Fruit fly (Drosophila melanogaster) whole organism, prepupa: ENCODE measurements around the gene CG44198.

Source experiments
- CG10631 ChIP-seq: fragments of 200-800 bp; sonication (Bioruptor generic); optimal IDR thresholded peaks from 2 replicates; lab custom pipeline; 2016; ENCODE audit warnings: missing biosample characterization, missing genetic modification characterization
- CG10669 ChIP-seq: fragments of 200-800 bp; sonication (Bioruptor generic); optimal IDR thresholded peaks from 3 replicates; lab custom pipeline; 2018; ENCODE audit warnings: missing biosample characterization, mild to moderate bottlenecking, missing genetic modification characterization, moderate library complexity
- CG11762 ChIP-seq: fragments of 200-800 bp; sonication (Bioruptor generic); optimal IDR thresholded peaks from 3 replicates; lab custom pipeline; 2016; ENCODE audit warnings: missing biosample characterization, missing genetic modification characterization; ENCODE audit not compliant: insufficient read depth
- CG15336 ChIP-seq: fragments of 200-800 bp; sonication (Bioruptor generic); IDR thresholded peaks from 2 replicates; pipeline ENCODE4 v1.3.6; 2022; ENCODE audit warnings: missing biosample characterization, missing genetic modification characterization
- CG1621 ChIP-seq: fragments of 200-800 bp; sonication (Bioruptor generic); optimal IDR thresholded peaks from 3 replicates; lab custom pipeline; 2018; ENCODE audit warnings: missing biosample characterization, mild to moderate bottlenecking, missing genetic modification characterization
- CG16779 ChIP-seq: fragments of 200-800 bp; sonication (Bioruptor generic); optimal IDR thresholded peaks from 3 replicates; lab custom pipeline; 2017; ENCODE audit warnings: missing biosample characterization, mild to moderate bottlenecking, missing genetic modification characterization
- CG3032 ChIP-seq: fragments of 200-800 bp; optimal IDR thresholded peaks from 2 replicates; lab custom pipeline; 2019; ENCODE audit warnings: missing biosample characterization, mild to moderate bottlenecking, missing genetic modification characterization, moderate library complexity
- CG31627 ChIP-seq: fragments of 200-800 bp; sonication (Bioruptor generic); optimal IDR thresholded peaks from 3 replicates; lab custom pipeline; 2016; ENCODE audit warnings: missing biosample characterization, missing genetic modification characterization
- CG32006 ChIP-seq: fragments of 200-800 bp; sonication (Bioruptor generic); optimal IDR thresholded peaks from 3 replicates; lab custom pipeline; 2017; ENCODE audit warnings: missing biosample characterization, mild to moderate bottlenecking, missing genetic modification characterization
- CG34406 ChIP-seq: fragments of 200-800 bp; sonication (Bioruptor generic); optimal IDR thresholded peaks from 3 replicates; lab custom pipeline; 2016; ENCODE audit warnings: missing biosample characterization, missing genetic modification characterization
- CG3919 ChIP-seq: fragments of 200-800 bp; sonication (Bioruptor generic); optimal IDR thresholded peaks from 3 replicates; lab custom pipeline; 2016; ENCODE audit warnings: missing biosample characterization, missing genetic modification characterization
- CG4318 ChIP-seq: fragments of 200-800 bp; sonication (Bioruptor generic); optimal IDR thresholded peaks from 3 replicates; lab custom pipeline; 2017; ENCODE audit warnings: missing biosample characterization, mild to moderate bottlenecking, missing genetic modification characterization
- CG6163 ChIP-seq: fragments of 200-800 bp; sonication (Bioruptor generic); IDR thresholded peaks from 3 replicates; pipeline ENCODE4 v1.3.6; 2022; ENCODE audit warnings: missing biosample characterization, missing genetic modification characterization
- CG6792 ChIP-seq: fragments of 200-800 bp; sonication (Bioruptor generic); optimal IDR thresholded peaks from 3 replicates; lab custom pipeline; 2016; ENCODE audit warnings: missing biosample characterization, missing genetic modification characterization
- CG6808 ChIP-seq: fragments of 200-800 bp; sonication (Bioruptor generic); optimal IDR thresholded peaks from 3 replicates; lab custom pipeline; 2017; ENCODE audit warnings: missing biosample characterization, missing genetic modification characterization, mild to moderate bottlenecking, moderate library complexity, missing genetic modification reagents
- CG7368 ChIP-seq: fragments of 200-800 bp; sonication (Bioruptor generic); optimal IDR thresholded peaks from 3 replicates; lab custom pipeline; 2016; ENCODE audit warnings: missing biosample characterization, missing genetic modification characterization
- CG8119 ChIP-seq: fragments of 200-800 bp; sonication (Bioruptor generic); IDR thresholded peaks from 3 replicates; pipeline ENCODE4 v1.3.6; 2022; ENCODE audit warnings: missing biosample characterization, missing genetic modification characterization
- CG8319 ChIP-seq: fragments of 200-800 bp; sonication (Bioruptor generic); optimal IDR thresholded peaks from 3 replicates; lab custom pipeline; 2016; ENCODE audit warnings: missing biosample characterization, missing genetic modification characterization
- CG8632 ChIP-seq: fragments of 200-800 bp; sonication (Bioruptor generic); optimal IDR thresholded peaks from 3 replicates; lab custom pipeline; 2016; ENCODE audit warnings: missing biosample characterization, missing genetic modification characterization
- Eip75B ChIP-seq: fragments of 200-800 bp; sonication (Bioruptor generic); optimal IDR thresholded peaks from 3 replicates; lab custom pipeline; 2016; ENCODE audit warnings: missing biosample characterization, missing genetic modification characterization
- Eip78C ChIP-seq: fragments of 200-800 bp; sonication (Bioruptor generic); peaks from one replicate; lab custom pipeline; 2016; ENCODE audit warnings: missing biosample characterization, missing genetic modification characterization
- Eip93F ChIP-seq: fragments of 200-800 bp; sonication (Bioruptor generic); optimal IDR thresholded peaks from 2 replicates; lab custom pipeline; 2016; ENCODE audit warnings: missing biosample characterization, mild to moderate bottlenecking, missing genetic modification characterization
- Ets21C ChIP-seq: fragments of 200-800 bp; sonication (Bioruptor generic); optimal IDR thresholded peaks from 3 replicates; lab custom pipeline; 2016; ENCODE audit warnings: missing biosample characterization, missing genetic modification characterization
- Hr39 ChIP-seq: fragments of 200-800 bp; sonication (Bioruptor generic); optimal IDR thresholded peaks from 2 replicates; lab custom pipeline; 2016; ENCODE audit warnings: missing biosample characterization, missing genetic modification characterization
- Hr4 ChIP-seq: fragments of 200-800 bp; sonication (Bioruptor generic); optimal IDR thresholded peaks from 3 replicates; lab custom pipeline; 2016; ENCODE audit warnings: missing biosample characterization, missing genetic modification characterization
- Met ChIP-seq: fragments of 200-800 bp; sonication (Bioruptor generic); optimal IDR thresholded peaks from 3 replicates; lab custom pipeline; 2016; ENCODE audit warnings: missing biosample characterization, missing genetic modification characterization
- OdsH ChIP-seq: fragments of 200-800 bp; sonication (Bioruptor generic); optimal IDR thresholded peaks from 3 replicates; lab custom pipeline; 2016; ENCODE audit warnings: missing biosample characterization, missing genetic modification characterization
- Smox ChIP-seq: fragments of 200-800 bp; sonication (Bioruptor generic); optimal IDR thresholded peaks from 3 replicates; lab custom pipeline; 2016; ENCODE audit warnings: missing biosample characterization, missing genetic modification characterization
- Sox102F ChIP-seq: fragments of 200-800 bp; sonication (Bioruptor generic); optimal IDR thresholded peaks from 2 replicates; lab custom pipeline; 2016; ENCODE audit warnings: missing biosample characterization, mild to moderate bottlenecking, missing genetic modification characterization
- Sox14 ChIP-seq: fragments of 200-800 bp; sonication (Bioruptor generic); optimal IDR thresholded peaks from 3 replicates; lab custom pipeline; 2016; ENCODE audit warnings: missing biosample characterization, missing genetic modification characterization
- Sox15 ChIP-seq: fragments of 200-800 bp; sonication (Bioruptor generic); optimal IDR thresholded peaks from 3 replicates; lab custom pipeline; 2016; ENCODE audit warnings: missing biosample characterization, missing genetic modification characterization
- achi ChIP-seq: fragments of 200-800 bp; sonication (Bioruptor generic); optimal IDR thresholded peaks from 3 replicates; lab custom pipeline; 2016; ENCODE audit warnings: missing biosample characterization, missing genetic modification characterization
- acj6 ChIP-seq: fragments of 200-800 bp; sonication (Bioruptor generic); optimal IDR thresholded peaks from 3 replicates; lab custom pipeline; 2016; ENCODE audit warnings: missing biosample characterization, missing genetic modification characterization
- cyc ChIP-seq: fragments of 200-800 bp; sonication (Bioruptor generic); optimal IDR thresholded peaks from 3 replicates; lab custom pipeline; 2016; ENCODE audit warnings: missing biosample characterization, missing genetic modification characterization
- dac ChIP-seq: fragments of 200-800 bp; sonication (Bioruptor generic); optimal IDR thresholded peaks from 2 replicates; lab custom pipeline; 2017; ENCODE audit warnings: missing biosample characterization, mild to moderate bottlenecking, missing genetic modification characterization
- eg ChIP-seq: fragments of 200-800 bp; sonication (Bioruptor generic); IDR thresholded peaks from 3 replicates; pipeline ENCODE4 v1.3.6; 2022; ENCODE audit warnings: missing biosample characterization, missing genetic modification characterization
- esn ChIP-seq: fragments of 200-800 bp; sonication (Bioruptor generic); optimal IDR thresholded peaks from 2 replicates; lab custom pipeline; 2016; ENCODE audit warnings: missing biosample characterization, mild to moderate bottlenecking, missing genetic modification characterization, moderate library complexity
- fd59A ChIP-seq: fragments of 200-800 bp; sonication (Bioruptor generic); optimal IDR thresholded peaks from 2 replicates; lab custom pipeline; 2017; ENCODE audit warnings: missing biosample characterization, mild to moderate bottlenecking, missing genetic modification characterization, missing genetic modification reagents
- fd85E ChIP-seq: fragments of 200-800 bp; sonication (Bioruptor generic); optimal IDR thresholded peaks from 3 replicates; lab custom pipeline; 2016; ENCODE audit warnings: missing biosample characterization, missing genetic modification characterization
- fkh ChIP-seq: fragments of 200-800 bp; sonication (Bioruptor generic); optimal IDR thresholded peaks from 3 replicates; lab custom pipeline; 2017; ENCODE audit warnings: missing biosample characterization, mild to moderate bottlenecking, missing genetic modification characterization, moderate library complexity
- lz ChIP-seq: fragments of 200-800 bp; sonication (Bioruptor generic); optimal IDR thresholded peaks from 3 replicates; lab custom pipeline; 2016; ENCODE audit warnings: missing biosample characterization, missing genetic modification characterization
- net ChIP-seq: fragments of 200-800 bp; sonication (Bioruptor generic); optimal IDR thresholded peaks from 3 replicates; lab custom pipeline; 2016; ENCODE audit warnings: missing biosample characterization, missing genetic modification characterization
- pdm3 ChIP-seq: fragments of 200-800 bp; sonication (Bioruptor generic); optimal IDR thresholded peaks from 3 replicates; lab custom pipeline; 2016; ENCODE audit warnings: missing biosample characterization, missing genetic modification characterization
- salr ChIP-seq, 2 experiments: fragments of 200-800 bp; sonication (Bioruptor generic); optimal IDR thresholded peaks; 3 replicates each; lab custom pipeline; 2016 to 2018; ENCODE audit warnings: missing biosample characterization in 2 of 2, missing genetic modification characterization in 2 of 2, mild to moderate bottlenecking in 1 of 2
- ss ChIP-seq, 2 experiments: fragments of 200-800 bp; sonication (Bioruptor generic); optimal IDR thresholded peaks; 2 replicates in 1 of 2; 3 replicates in 1 of 2; lab custom pipeline; 2017 to 2018; ENCODE audit warnings: mild to moderate bottlenecking in 2 of 2, missing biosample characterization in 2 of 2, missing genetic modification characterization in 2 of 2, moderate library complexity in 1 of 2
- svp ChIP-seq: fragments of 200-800 bp; sonication (Bioruptor generic); peaks from one replicate; lab custom pipeline; 2016; ENCODE audit warnings: missing biosample characterization, missing genetic modification characterization
- topi ChIP-seq: fragments of 200-800 bp; sonication (Bioruptor generic); optimal IDR thresholded peaks from 3 replicates; lab custom pipeline; 2016; ENCODE audit warnings: missing biosample characterization, missing genetic modification characterization
- vri ChIP-seq: fragments of 200-800 bp; sonication (Bioruptor generic); optimal IDR thresholded peaks from 3 replicates; lab custom pipeline; 2016; ENCODE audit warnings: missing biosample characterization, mild to moderate bottlenecking, missing genetic modification characterization

CG44198 gene

DNA sequence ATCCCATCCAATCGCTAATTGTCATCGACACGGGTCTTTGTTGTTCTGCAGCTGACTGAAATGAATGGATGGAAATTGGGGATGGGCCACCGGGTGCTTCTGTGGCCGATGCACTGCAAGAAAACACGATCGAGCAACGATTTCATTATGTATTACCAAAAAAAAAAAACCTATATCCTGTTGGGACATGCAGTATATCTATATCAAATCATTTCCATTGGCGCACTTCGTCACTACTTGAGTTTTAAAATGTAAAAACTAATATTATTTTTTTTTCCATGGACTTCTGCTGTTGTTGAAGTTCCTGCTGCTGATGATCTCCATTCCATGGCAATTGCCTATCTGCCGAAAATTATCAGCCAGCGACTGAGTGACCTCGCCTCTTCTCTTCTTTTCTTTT is 45.1 kb downstream of the CG44198 start:
- TF ChIP-seq Smox (GFP tag; lab: Kevin White, UChicago) (peak; percentile 43), CG34406 (GFP tag; lab: Kevin White, UChicago) (peak; percentile 19), CG6163 (GFP tag; lab: Robert Waterston, UW) (peak; percentile 76), Sox15 (GFP tag; lab: Kevin White, UChicago) (peak; percentile 16), pdm3 (GFP tag; lab: Kevin White, UChicago) (peak; percentile 41), Met (GFP tag; lab: Kevin White, UChicago) (peak; percentile 51), CG32006 (peak; percentile 22), Sox102F (GFP tag; lab: Kevin White, UChicago) (peak; percentile 52), Hr39 (peak; percentile 57), esn (GFP tag; lab: Kevin White, UChicago) (peak; percentile 63), Eip78C (GFP tag; lab: Kevin White, UChicago) (peak; percentile 66), Ets21C (GFP tag; lab: Kevin White, UChicago) (peak; percentile 23), CG15336 (GFP tag; lab: Robert Waterston, UW) (peak; percentile 42; the same call in 1 of the 2 replicates), salr (GFP tag; optimal IDR thresholded peaks at IDR 0.05; lab: Kevin White, UChicago) (no peak), CG3919 (GFP tag; lab: Kevin White, UChicago) (peak; percentile 32), CG11762 (no peak), achi (peak; percentile 29), CG16779 (tag; lab: Kevin White, UChicago) (no peak), lz (peak; percentile 19), CG10631 (GFP tag; lab: Kevin White, UChicago) (no peak), Sox14 (GFP tag; lab: Kevin White, UChicago) (peak; percentile 39), Eip93F (GFP tag; lab: Kevin White, UChicago) (no peak), Hr4 (GFP tag; lab: Kevin White, UChicago) (peak; percentile 22), CG31627 (GFP tag; lab: Kevin White, UChicago) (peak; percentile 56), vri (GFP tag; lab: Kevin White, UChicago) (peak; percentile 27), svp (GFP tag; lab: Kevin White, UChicago) (peak; percentile 92), CG4318 (GFP tag; lab: Kevin White, UChicago) (no peak), fkh (GFP tag; lab: Kevin White, UChicago) (no peak), cyc (peak; percentile 41), acj6 (GFP tag; lab: Kevin White, UChicago) (peak; percentile 58), Eip75B (GFP tag; lab: Kevin White, UChicago) (peak; percentile 13), OdsH (peak; percentile 47), CG6808 (no peak), CG6792 (peak; percentile 14), topi (peak; percentile 48)

DNA sequence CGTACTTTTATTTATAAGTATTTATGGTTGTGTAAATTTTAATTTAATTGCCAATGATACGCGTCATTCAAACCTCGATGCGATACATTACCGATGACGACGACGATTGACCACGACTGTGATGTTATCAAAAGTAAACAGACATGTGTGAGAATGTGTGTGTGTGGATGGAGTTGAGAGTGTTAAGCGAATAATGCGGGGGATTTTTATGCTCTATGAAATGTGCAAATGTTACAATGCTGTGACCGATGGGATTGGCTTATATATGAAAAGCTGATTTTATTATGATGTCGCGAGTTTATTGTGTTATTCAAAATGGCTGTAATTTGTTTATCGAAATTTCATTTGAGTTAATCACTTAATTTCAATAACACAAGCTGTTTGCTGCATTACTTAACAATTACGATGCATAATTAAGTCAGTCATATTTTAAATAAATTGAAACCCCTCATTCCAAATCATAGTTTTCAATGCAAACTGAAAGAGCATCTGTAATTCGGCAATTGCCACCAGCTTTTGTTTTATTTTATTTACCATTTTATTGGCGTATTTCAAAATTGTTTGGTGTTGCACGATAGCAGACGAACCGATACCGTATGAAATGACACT is 46.1 kb downstream of the CG44198 start:
- TF ChIP-seq CG4318 (GFP tag; lab: Kevin White, UChicago) (peak; percentile 26), Met (GFP tag; lab: Kevin White, UChicago) (peak; percentile 52), fd59A (GFP tag; lab: Kevin White, UChicago) (peak; percentile 38), fd85E (GFP tag; lab: Kevin White, UChicago) (no peak), dac (GFP tag; lab: Kevin White, UChicago) (peak; percentile 13), Smox (GFP tag; lab: Kevin White, UChicago) (peak; percentile 58), OdsH (peak; percentile 53), CG15336 (GFP tag; lab: Robert Waterston, UW) (peak; percentile 34; the same call in 1 of the 2 replicates), ss (GFP tag; optimal IDR thresholded peaks at IDR 0.05; lab: Kevin White, UChicago) (peak; percentile 4 to 17), achi (peak; percentile 26), lz (peak; percentile 57), Eip78C (GFP tag; lab: Kevin White, UChicago) (peak; percentile 92), CG7368 (no peak), acj6 (GFP tag; lab: Kevin White, UChicago) (peak; percentile 57), CG8119 (peak; percentile 61; the same call in 2 of the 3 replicates), CG11762 (peak; percentile 22), CG8319 (GFP tag; lab: Kevin White, UChicago) (no peak), net (GFP tag; lab: Kevin White, UChicago) (no peak), Eip93F (GFP tag; lab: Kevin White, UChicago) (no peak), CG16779 (tag; lab: Kevin White, UChicago) (no peak), CG10669 (GFP tag; lab: Kevin White, UChicago) (peak; percentile 38), vri (GFP tag; lab: Kevin White, UChicago) (no peak), eg (GFP tag; lab: Robert Waterston, UW) (no peak), CG3032 (tag; lab: Kevin White, UChicago) (peak; percentile 40), Hr4 (GFP tag; lab: Kevin White, UChicago) (peak; percentile 59), cyc (peak; percentile 49), CG8632 (GFP tag; lab: Kevin White, UChicago) (peak; percentile 36), CG1621 (no peak), Sox15 (GFP tag; lab: Kevin White, UChicago) (peak; percentile 5), CG6808 (peak; percentile 18)
